Fruit fly (Drosophila melanogaster) whole organism, wandering third instar larva: ENCODE data around the gene gammaCOP.

ENCODE experiments used
- Hr78 ChIP-seq: fragments of >200 bp; optimal IDR thresholded peaks from 2 replicates; lab custom pipeline; 2017; ENCODE audit warnings: missing biosample characterization, missing genetic modification characterization
- Sp1 ChIP-seq: fragments of 200-800 bp; sonication (Bioruptor generic); optimal IDR thresholded peaks from 3 replicates; lab custom pipeline; 2019; ENCODE audit warnings: missing biosample characterization, mild to moderate bottlenecking, missing genetic modification characterization, moderate library complexity
- Vsx2 ChIP-seq: fragments of 200-300, 225-300 bp; sonication (Bioruptor generic); optimal IDR thresholded peaks from 2 replicates; lab custom pipeline; 2018; ENCODE audit warnings: missing biosample characterization, missing genetic modification characterization; ENCODE audit not compliant: partially characterized antibody
- dsf ChIP-seq: sonication (Bioruptor generic); optimal IDR thresholded peaks from 2 replicates; lab custom pipeline; 2016; ENCODE audit warnings: missing biosample characterization, missing genetic modification characterization, borderline replicate concordance
- pan ChIP-seq: fragments of >200 bp; optimal IDR thresholded peaks from 2 replicates; lab custom pipeline; 2017
- psq ChIP-seq: fragments of 200-800 bp; sonication (Bioruptor generic); optimal IDR thresholded peaks from 3 replicates; lab custom pipeline; 2017; ENCODE audit warnings: missing biosample characterization, mild to moderate bottlenecking, missing genetic modification characterization, moderate library complexity
- usp ChIP-seq: fragments of >200 bp; optimal IDR thresholded peaks from 2 replicates; lab custom pipeline; 2017; ENCODE audit warnings: missing biosample characterization, missing genetic modification characterization

DNA sequence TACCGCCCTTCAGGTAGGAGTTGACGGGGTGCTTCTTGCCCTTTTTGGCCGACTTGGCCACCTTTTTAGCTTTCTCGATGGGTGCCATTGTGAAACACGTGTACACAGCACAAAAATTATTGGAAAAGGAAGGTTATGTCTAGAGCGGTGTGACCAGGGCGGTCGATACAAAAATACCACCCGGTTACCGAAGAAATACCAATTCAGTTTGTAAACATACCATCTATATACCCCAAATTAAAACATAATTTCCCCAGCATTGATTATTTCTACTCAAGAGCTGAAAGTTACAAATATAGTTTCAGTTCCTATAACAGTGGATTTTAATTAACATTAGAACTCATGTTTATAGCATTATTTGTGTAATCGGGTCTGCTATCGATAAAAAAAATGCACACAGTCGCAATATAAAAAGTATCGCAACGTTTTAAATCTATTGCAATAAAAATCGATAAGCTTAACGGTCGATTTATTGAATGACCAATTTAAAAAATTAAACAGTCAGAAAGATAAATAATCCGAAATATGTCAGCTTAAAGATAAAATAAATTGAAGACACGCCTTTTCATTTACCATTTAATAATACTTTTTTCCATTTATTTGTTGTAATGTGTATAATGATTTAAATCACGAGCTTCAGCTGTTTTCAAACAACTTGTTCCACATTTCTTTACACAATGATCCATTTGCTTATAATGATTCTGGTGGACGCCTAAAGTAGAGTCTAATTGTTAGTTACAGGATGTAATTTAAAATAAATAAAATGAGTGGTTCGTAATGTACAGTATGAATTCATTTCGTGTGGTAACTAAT is 24.3 kb downstream of the gammaCOP start, which contains the start of gene RpL6:
- TF ChIP-seq pan (lab: Kevin White, UChicago) (no peak), psq (GFP tag; lab: Kevin White, UChicago) (no peak), Vsx2 (GFP tag; lab: Kevin White, UChicago) (no peak), Sp1 (GFP tag; lab: Kevin White, UChicago) (peak; percentile 45), dsf (no peak), usp (GFP tag; lab: Kevin White, UChicago) (no peak), Hr78 (GFP tag; lab: Kevin White, UChicago) (no peak)
